Worm (Caenorhabditis elegans) whole organism, midembryonic: ENCODE data around the gene C26B2.2.

Experiments used
- T22C8.4 ChIP-seq: fragments of 200-800 bp; sonication (Bioruptor generic); IDR thresholded peaks from 2 replicates; pipeline ENCODE4 v1.3.6; 2022; ENCODE audit warnings: missing genetic modification characterization, missing compliant biosample characterization
- cog-1 ChIP-seq: sonication (generic microtip); optimal IDR thresholded peaks from 2 replicates; lab custom pipeline; 2016; ENCODE audit warnings: missing genetic modification characterization, missing compliant biosample characterization
- flt-1 ChIP-seq: fragments of 200-800 bp; sonication (Bioruptor generic); IDR thresholded peaks from 2 replicates; pipeline ENCODE4 v1.3.6; 2022; ENCODE audit warnings: missing genetic modification characterization, missing compliant biosample characterization
- klf-2 ChIP-seq: fragments of 200-800 bp; sonication (Bioruptor generic); conservative IDR thresholded peaks from 2 replicates; pipeline ENCODE4 v1.3.6; 2022; ENCODE audit warnings: missing genetic modification reagents, missing genetic modification characterization, missing compliant biosample characterization
- med-1 ChIP-seq: sonication (generic microtip); optimal IDR thresholded peaks from 2 replicates; lab custom pipeline; 2017; ENCODE audit warnings: missing genetic modification characterization, mild to moderate bottlenecking, missing compliant biosample characterization, antibody characterized with exemption, missing genetic modification reagents; ENCODE audit not compliant: insufficient read depth
- ref-1 ChIP-seq: fragments of 200-800 bp; sonication (Bioruptor generic); conservative IDR thresholded peaks from 2 replicates; pipeline ENCODE4 v1.3.6; 2022; ENCODE audit warnings: missing genetic modification reagents, missing genetic modification characterization, missing compliant biosample characterization
- tab-1 ChIP-seq: fragments of 200-800 bp; sonication (Bioruptor generic); IDR thresholded peaks from 2 replicates; pipeline ENCODE4 v1.3.6; 2022; ENCODE audit warnings: missing genetic modification characterization, missing compliant biosample characterization
- ztf-23 ChIP-seq: fragments of 200-800 bp; sonication (Bioruptor generic); IDR thresholded peaks from 2 replicates; pipeline ENCODE4 v1.3.6; 2022; ENCODE audit warnings: missing genetic modification reagents, missing genetic modification characterization, missing compliant biosample characterization
- ztf-29 ChIP-seq: fragments of 200-800 bp; sonication (Bioruptor generic); IDR thresholded peaks from 2 replicates; pipeline ENCODE4 v1.3.6; 2022; ENCODE audit warnings: missing genetic modification reagents, missing genetic modification characterization, missing compliant biosample characterization

The C26B2.2 gene

ce11 chrIV:7988385-7988784 is 33.5 kb downstream of the C26B2.2 start, which contains the start of gene col-115:
col-115 (plus strand) TSS chrIV:7988685.
- TF ChIP-seq ztf-23, result no peak
- TF ChIP-seq ref-1, result no peak
- no peak for TF ChIP-seq med-1 (GFP tag; lab: Kevin White, UChicago)
- TF ChIP-seq klf-2, result no peak
- no peak for TF ChIP-seq T22C8.4 (GFP tag; lab: Robert Waterston, UW)
- TF ChIP-seq ztf-29, result no peak

ce11 chrIV:7987083-7987482 is 34.8 kb downstream of the C26B2.2 start, which contains the start of gene mec-17:
mec-17 (minus strand) TSS chrIV:7987183.
- TF ChIP-seq cog-1, result no peak

ce11 chrIV:7985737-7986136 is 36.2 kb downstream of the C26B2.2 start:
- TF ChIP-seq med-1 (GFP tag; lab: Kevin White, UChicago) (no peak), T22C8.4 (GFP tag; lab: Robert Waterston, UW) (no peak)

ce11 chrIV:7983728-7984346 is 38.1 kb downstream of the C26B2.2 start:
- no peak for TF ChIP-seq cog-1
- TF ChIP-seq flt-1, result 0 out of 2 replicates have a peak, but pooled peaks have one; percentile 11
- TF ChIP-seq tab-1 (GFP tag; lab: Robert Waterston, UW), result no peak

ce11 chrIV:7983021-7983420 is 38.9 kb downstream of the C26B2.2 start:
- TF ChIP-seq med-1 (GFP tag; lab: Kevin White, UChicago) (no peak), ref-1 (no peak), ztf-29 (no peak), flt-1 (no peak), T22C8.4 (GFP tag; lab: Robert Waterston, UW) (no peak), cog-1 (no peak), tab-1 (GFP tag; lab: Robert Waterston, UW) (no peak), ztf-23 (no peak), klf-2 (no peak)

ce11 chrIV:7982024-7982576 is 39.8 kb downstream of the C26B2.2 start, which contains the start of gene arf-5:
arf-5 (plus strand) TSS chrIV:7982526.
- no peak for TF ChIP-seq tab-1 (GFP tag; lab: Robert Waterston, UW)
- no peak for TF ChIP-seq klf-2
- no peak for TF ChIP-seq flt-1
- no peak for TF ChIP-seq ztf-23
- no peak for TF ChIP-seq ztf-29
- TF ChIP-seq cog-1, result peak; percentile 20

- no peak for TF ChIP-seq T22C8.4 (GFP tag; lab: Robert Waterston, UW)
- TF ChIP-seq ref-1, result no peak
- TF ChIP-seq flt-1, result no peak
- no peak for TF ChIP-seq ztf-23
- TF ChIP-seq cog-1, result no peak
- TF ChIP-seq med-1 (GFP tag; lab: Kevin White, UChicago), result no peak
- no peak for TF ChIP-seq ztf-29
- TF ChIP-seq klf-2, result no peak
- TF ChIP-seq tab-1 (GFP tag; lab: Robert Waterston, UW), result no peak
Measured at ce11 chrIV:7979588-7979987, 42.3 kb downstream of the C26B2.2 start, which contains the start of gene unc-24. unc-24 (plus strand) TSS chrIV:7979870.

- TF ChIP-seq flt-1, result no peak
- no peak for TF ChIP-seq med-1 (GFP tag; lab: Kevin White, UChicago)
- no peak for TF ChIP-seq ztf-23
- TF ChIP-seq klf-2, result no peak
- no peak for TF ChIP-seq tab-1 (GFP tag; lab: Robert Waterston, UW)
- no peak for TF ChIP-seq ztf-29
- no peak for TF ChIP-seq ref-1
- no peak for TF ChIP-seq T22C8.4 (GFP tag; lab: Robert Waterston, UW)
Measured at ce11 chrIV:7977452-7977940, 44.4 kb downstream of the C26B2.2 start, which contains the start of gene ora-1. ora-1 (plus strand) TSS chrIV:7977890.

- TF ChIP-seq klf-2, result no peak
- TF ChIP-seq T22C8.4 (GFP tag; lab: Robert Waterston, UW), result no peak
Measured at ce11 chrIV:7976210-7976609, 45.7 kb downstream of the C26B2.2 start, which contains the start of gene F57H12.6. F57H12.6 (minus strand) TSS chrIV:7976310.
